Worm (Caenorhabditis elegans) whole organism, L1 larva: Measurements from ENCODE around the gene srbc-76.

Source experiments
- C16A3.4 ChIP-seq: fragments of 150-350 bp; optimal IDR thresholded peaks from 2 replicates; lab custom pipeline; 2014; ENCODE audit warnings: missing biosample characterization, missing genetic modification characterization
- F16B12.6 ChIP-seq: fragments of 150-350 bp; optimal IDR thresholded peaks from 2 replicates; lab custom pipeline; 2014; ENCODE audit warnings: missing biosample characterization, missing genetic modification characterization
- aha-1 ChIP-seq: fragments of 150-350 bp; optimal IDR thresholded peaks from 2 replicates; lab custom pipeline; 2014; ENCODE audit warnings: missing biosample characterization, missing genetic modification characterization
- alr-1 ChIP-seq: fragments of 200-800 bp; sonication (Bioruptor generic); optimal IDR thresholded peaks from 2 replicates; lab custom pipeline; 2018; ENCODE audit warnings: borderline replicate concordance, mild to moderate bottlenecking, missing genetic modification characterization, missing compliant biosample characterization
- ama-1 ChIP-seq: fragments of 150-350 bp; optimal IDR thresholded peaks from 2 replicates; lab custom pipeline; 2014
- ceh-8 ChIP-seq: fragments of 200-800 bp; sonication (Bioruptor generic); optimal IDR thresholded peaks from 2 replicates; lab custom pipeline; 2018; ENCODE audit warnings: mild to moderate bottlenecking, missing genetic modification characterization, moderate library complexity, missing compliant biosample characterization
- ceh-88 ChIP-seq: fragments of 200-800 bp; sonication (Bioruptor generic); IDR thresholded peaks from 2 replicates; pipeline ENCODE4 v1.3.6; 2022; ENCODE audit warnings: missing genetic modification characterization, missing compliant biosample characterization
- dpl-1 ChIP-seq, 3 experiments: fragments of 150-350 bp in 2 of 3; sonication (generic microtip) in 1 of 3; optimal IDR thresholded peaks; 2 replicates each; lab custom pipeline; 2014 to 2017; ENCODE audit warnings: missing biosample characterization in 3 of 3, missing genetic modification characterization in 3 of 3, missing genetic modification reagents in 3 of 3
- elt-2 ChIP-seq: sonication (generic microtip); optimal IDR thresholded peaks from 2 replicates; lab custom pipeline; 2016; ENCODE audit warnings: missing genetic modification characterization, mild to moderate bottlenecking, inconsistent platforms, missing compliant biosample characterization, missing genetic modification reagents
- ets-5 ChIP-seq: fragments of 200-800 bp; sonication (Bioruptor generic); IDR thresholded peaks from 2 replicates; pipeline ENCODE4 v1.3.6; 2022; ENCODE audit warnings: missing genetic modification characterization, missing compliant biosample characterization
- fos-1 ChIP-seq: fragments of 150-350 bp; optimal IDR thresholded peaks from 2 replicates; lab custom pipeline; 2014; ENCODE audit warnings: missing biosample characterization, missing genetic modification characterization
- hlh-4 ChIP-seq: sonication (generic microtip); optimal IDR thresholded peaks from 2 replicates; lab custom pipeline; 2016; ENCODE audit warnings: mild to moderate bottlenecking, missing genetic modification characterization, missing compliant biosample characterization
- hpl-2 ChIP-seq: fragments of 150-350 bp; optimal IDR thresholded peaks from 2 replicates; lab custom pipeline; 2014; ENCODE audit warnings: missing biosample characterization, missing genetic modification reagents, missing genetic modification characterization
- irx-1 ChIP-seq: sonication (generic microtip); optimal IDR thresholded peaks from 2 replicates; lab custom pipeline; 2016; ENCODE audit warnings: missing genetic modification characterization, missing compliant biosample characterization
- lin-13 ChIP-seq: fragments of 150-350 bp; optimal IDR thresholded peaks from 2 replicates; lab custom pipeline; 2014; ENCODE audit warnings: missing biosample characterization, missing genetic modification reagents, missing genetic modification characterization
- lin-35 ChIP-seq, 2 experiments: fragments of 150-350 bp; optimal IDR thresholded peaks; 2 replicates each; lab custom pipeline; 2014; ENCODE audit warnings: missing biosample characterization in 2 of 2, missing genetic modification characterization in 2 of 2, missing genetic modification reagents in 2 of 2
- lin-39 ChIP-seq: fragments of 150-350 bp; optimal IDR thresholded peaks from 2 replicates; lab custom pipeline; 2014; ENCODE audit warnings: missing biosample characterization, missing genetic modification reagents, missing genetic modification characterization
- lir-3 ChIP-seq: sonication (generic microtip); optimal IDR thresholded peaks from 2 replicates; lab custom pipeline; 2016; ENCODE audit warnings: mild to moderate bottlenecking, missing genetic modification characterization, moderate library complexity, missing compliant biosample characterization; ENCODE audit not compliant: poor library complexity
- lsy-2 ChIP-seq, 2 experiments: fragments of 150-350 bp; optimal IDR thresholded peaks; 2 replicates each; lab custom pipeline; 2014; ENCODE audit warnings: missing biosample characterization in 2 of 2, missing genetic modification characterization in 2 of 2
- mab-9 ChIP-seq: fragments of 200-800 bp; sonication (Bioruptor generic); IDR thresholded peaks from 2 replicates; pipeline ENCODE4 v1.3.6; 2022; ENCODE audit warnings: missing genetic modification reagents, missing genetic modification characterization, missing compliant biosample characterization
- mep-1 ChIP-seq: fragments of 150-350 bp; optimal IDR thresholded peaks from 2 replicates; lab custom pipeline; 2014; ENCODE audit warnings: missing biosample characterization, missing genetic modification characterization
- nhr-11 ChIP-seq: fragments of 150-350 bp; optimal IDR thresholded peaks from 2 replicates; lab custom pipeline; 2014; ENCODE audit warnings: missing biosample characterization, missing genetic modification characterization
- nhr-20 ChIP-seq: sonication (generic microtip); optimal IDR thresholded peaks from 2 replicates; lab custom pipeline; 2016; ENCODE audit warnings: mild to moderate bottlenecking, missing genetic modification characterization, missing compliant biosample characterization
- nhr-71 ChIP-seq: sonication (generic microtip); optimal IDR thresholded peaks from 2 replicates; lab custom pipeline; 2016; ENCODE audit warnings: mild to moderate bottlenecking, missing genetic modification characterization, moderate library complexity, missing compliant biosample characterization
- nhr-76 ChIP-seq: sonication (generic microtip); optimal IDR thresholded peaks from 2 replicates; lab custom pipeline; 2017; ENCODE audit warnings: missing biosample characterization, missing genetic modification characterization
- pag-3 ChIP-seq: sonication (generic microtip); optimal IDR thresholded peaks from 2 replicates; lab custom pipeline; 2017; ENCODE audit warnings: missing genetic modification characterization, mild to moderate bottlenecking, missing compliant biosample characterization, antibody characterized with exemption, borderline replicate concordance; ENCODE audit not compliant: insufficient read depth
- rnt-1 ChIP-seq: sonication (generic microtip); optimal IDR thresholded peaks from 2 replicates; lab custom pipeline; 2016; ENCODE audit warnings: mild to moderate bottlenecking, missing genetic modification characterization, moderate library complexity, missing compliant biosample characterization
- skn-1 ChIP-seq: fragments of 150-350 bp; optimal IDR thresholded peaks from 2 replicates; lab custom pipeline; 2014; ENCODE audit warnings: missing biosample characterization, missing genetic modification characterization
- snu-23 ChIP-seq: sonication (generic microtip); optimal IDR thresholded peaks from 2 replicates; lab custom pipeline; 2016; ENCODE audit warnings: missing genetic modification characterization, missing compliant biosample characterization
- sox-4 ChIP-seq: sonication (generic microtip); optimal IDR thresholded peaks from 2 replicates; lab custom pipeline; 2016; ENCODE audit warnings: missing genetic modification characterization, missing compliant biosample characterization
- sptf-1 ChIP-seq: fragments of 150-350 bp; optimal IDR thresholded peaks from 2 replicates; lab custom pipeline; 2014; ENCODE audit warnings: missing biosample characterization, missing genetic modification characterization
- sup-37 ChIP-seq: fragments of 200-800 bp; sonication (Bioruptor generic); optimal IDR thresholded peaks from 2 replicates; lab custom pipeline; 2018; ENCODE audit warnings: mild to moderate bottlenecking, missing genetic modification characterization, missing compliant biosample characterization
- tbx-2 ChIP-seq: sonication (generic microtip); optimal IDR thresholded peaks from 2 replicates; lab custom pipeline; 2016; ENCODE audit warnings: missing genetic modification characterization, missing compliant biosample characterization
- unc-130 ChIP-seq: fragments of 150-350 bp; optimal IDR thresholded peaks from 2 replicates; lab custom pipeline; 2017; ENCODE audit warnings: missing biosample characterization, missing genetic modification characterization, inconsistent platforms
- unc-86 ChIP-seq: sonication (generic microtip); optimal IDR thresholded peaks from 2 replicates; lab custom pipeline; 2016; ENCODE audit warnings: missing genetic modification characterization, missing compliant biosample characterization
- vab-15 ChIP-seq: sonication (generic microtip); optimal IDR thresholded peaks from 2 replicates; lab custom pipeline; 2017; ENCODE audit warnings: missing genotype, mild to moderate bottlenecking, missing genetic modification characterization, missing compliant biosample characterization
- zag-1 ChIP-seq: fragments of 150-350 bp; optimal IDR thresholded peaks from 2 replicates; lab custom pipeline; 2014; ENCODE audit warnings: missing biosample characterization, missing genetic modification characterization
- zip-4 ChIP-seq: fragments of 200-800 bp; sonication (Bioruptor generic); optimal IDR thresholded peaks from 2 replicates; lab custom pipeline; 2018; ENCODE audit warnings: mild to moderate bottlenecking, missing genetic modification characterization, moderate library complexity, missing compliant biosample characterization
- ztf-11 ChIP-seq, 2 experiments: sonication (generic microtip); optimal IDR thresholded peaks; 2 replicates each; lab custom pipeline; 2016 to 2017; ENCODE audit warnings: missing genetic modification characterization in 2 of 2, missing biosample characterization in 1 of 2, missing compliant biosample characterization in 1 of 2

The srbc-76 gene

ce11 chrV:15232200-15232599 lies 20.0 kb upstream of the srbc-76 start, which contains the start of gene srw-13:
TSS of gene srw-13 (plus strand) at chrV:15232500.
- no peak for TF ChIP-seq mab-9
- no peak for TF ChIP-seq irx-1 (tag; lab: Kevin White, UChicago)
- TF ChIP-seq hpl-2 (GFP tag; lab: Kevin White, UChicago), result no peak
- TF ChIP-seq elt-2 (tag; lab: Kevin White, UChicago), result no peak
- TF ChIP-seq unc-130 (tag; lab: Kevin White, UChicago), result no peak
- TF ChIP-seq fos-1 (tag; lab: Kevin White, UChicago), result no peak
- no peak for TF ChIP-seq snu-23
- no peak for TF ChIP-seq ceh-8 (GFP tag; lab: Kevin White, UChicago)
- TF ChIP-seq zip-4, result no peak
- no peak for TF ChIP-seq ama-1 (lab: Kevin White, UChicago)
- TF ChIP-seq mep-1 (tag; lab: Kevin White, UChicago), result no peak
- no peak for TF ChIP-seq nhr-71
- no peak for TF ChIP-seq nhr-76
- no peak for TF ChIP-seq ets-5

DNA sequence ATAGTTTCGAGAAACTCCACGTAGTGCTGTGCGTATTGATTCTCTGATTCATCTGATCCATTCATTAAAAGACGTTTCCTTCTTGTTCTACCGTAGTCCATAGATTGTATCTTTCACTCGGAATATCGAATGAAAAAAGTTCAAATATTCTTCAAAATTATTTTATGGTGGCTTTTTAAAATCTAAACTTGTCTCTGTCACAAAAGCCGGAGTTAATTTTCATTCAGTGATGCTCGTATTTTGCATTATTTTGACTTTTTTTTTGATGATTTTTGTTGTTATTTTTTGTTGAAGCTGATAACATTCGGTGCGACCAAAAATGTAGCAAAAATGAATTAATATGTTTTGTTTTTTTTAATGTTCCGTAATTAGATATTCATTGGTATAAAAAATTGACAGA lies 16.5 kb upstream of the srbc-76 start, which contains the start of gene nhr-164:
nhr-164 (minus strand) TSS at position 101 of the 400 bp plus-strand sequence.
- TF ChIP-seq zag-1 (tag; lab: Kevin White, UChicago) (no peak), C16A3.4 (tag; lab: Kevin White, UChicago) (no peak), ztf-11 (tag; optimal IDR thresholded peaks at IDR 0.05; lab: Kevin White, UChicago) (no peak), lsy-2 (tag; optimal IDR thresholded peaks at IDR 0.05; lab: Kevin White, UChicago) (no peak), nhr-11 (tag; lab: Kevin White, UChicago) (no peak), sup-37 (GFP tag; lab: Kevin White, UChicago) (no peak), unc-86 (no peak), alr-1 (tag; lab: Kevin White, UChicago) (no peak), aha-1 (tag; lab: Kevin White, UChicago) (no peak), lin-35 (GFP tag; optimal IDR thresholded peaks at IDR 0.05; lab: Kevin White, UChicago) (no peak), zip-4 (no peak), fos-1 (tag; lab: Kevin White, UChicago) (no peak), rnt-1 (no peak)

ce11 chrV:15238552-15238951 lies 13.6 kb upstream of the srbc-76 start, which contains the start of gene srw-12:
TSS of gene srw-12 (minus strand) at chrV:15238652.
- TF ChIP-seq alr-1 (tag; lab: Kevin White, UChicago) (no peak), lir-3 (no peak), ceh-88 (GFP tag; lab: Robert Waterston, UW) (no peak), nhr-20 (tag; lab: Kevin White, UChicago) (no peak), sox-4 (tag; lab: Kevin White, UChicago) (no peak), ama-1 (lab: Kevin White, UChicago) (no peak), hlh-4 (no peak), F16B12.6 (tag; lab: Kevin White, UChicago) (no peak), skn-1 (tag; lab: Kevin White, UChicago) (no peak), sptf-1 (tag; lab: Kevin White, UChicago) (no peak), ztf-11 (tag; optimal IDR thresholded peaks at IDR 0.05; lab: Kevin White, UChicago) (no peak), pag-3 (tag; lab: Kevin White, UChicago) (no peak), rnt-1 (no peak), lin-39 (tag; lab: Kevin White, UChicago) (no peak), dpl-1 (GFP tag; optimal IDR thresholded peaks at IDR 0.05; lab: Kevin White, UChicago) (no peak), lin-13 (GFP tag; lab: Kevin White, UChicago) (no peak), vab-15 (no peak), tbx-2 (no peak)
